Worm (Caenorhabditis elegans) whole organism, midembryonic: ENCODE results near the gene T19D12.6.
"Not testable (repeated sequence)": the region's sequence is repeated elsewhere in the genome, so short reads cannot be mapped to it uniquely, and the experiment has no call there.

Source experiments
- T22C8.4 ChIP-seq: fragments of 200-800 bp; sonication (Bioruptor generic); IDR thresholded peaks from 2 replicates; pipeline ENCODE4 v1.3.6; 2022; ENCODE audit warnings: missing genetic modification characterization, missing compliant biosample characterization
- cog-1 ChIP-seq: sonication (generic microtip); optimal IDR thresholded peaks from 2 replicates; lab custom pipeline; 2016; ENCODE audit warnings: missing genetic modification characterization, missing compliant biosample characterization
- flt-1 ChIP-seq: fragments of 200-800 bp; sonication (Bioruptor generic); IDR thresholded peaks from 2 replicates; pipeline ENCODE4 v1.3.6; 2022; ENCODE audit warnings: missing genetic modification characterization, missing compliant biosample characterization
- klf-2 ChIP-seq: fragments of 200-800 bp; sonication (Bioruptor generic); conservative IDR thresholded peaks from 2 replicates; pipeline ENCODE4 v1.3.6; 2022; ENCODE audit warnings: missing genetic modification reagents, missing genetic modification characterization, missing compliant biosample characterization
- med-1 ChIP-seq: sonication (generic microtip); optimal IDR thresholded peaks from 2 replicates; lab custom pipeline; 2017; ENCODE audit warnings: missing genetic modification characterization, mild to moderate bottlenecking, missing compliant biosample characterization, antibody characterized with exemption, missing genetic modification reagents; ENCODE audit not compliant: insufficient read depth
- ref-1 ChIP-seq: fragments of 200-800 bp; sonication (Bioruptor generic); conservative IDR thresholded peaks from 2 replicates; pipeline ENCODE4 v1.3.6; 2022; ENCODE audit warnings: missing genetic modification reagents, missing genetic modification characterization, missing compliant biosample characterization
- tab-1 ChIP-seq: fragments of 200-800 bp; sonication (Bioruptor generic); IDR thresholded peaks from 2 replicates; pipeline ENCODE4 v1.3.6; 2022; ENCODE audit warnings: missing genetic modification characterization, missing compliant biosample characterization
- ztf-23 ChIP-seq: fragments of 200-800 bp; sonication (Bioruptor generic); IDR thresholded peaks from 2 replicates; pipeline ENCODE4 v1.3.6; 2022; ENCODE audit warnings: missing genetic modification reagents, missing genetic modification characterization, missing compliant biosample characterization
- ztf-29 ChIP-seq: fragments of 200-800 bp; sonication (Bioruptor generic); IDR thresholded peaks from 2 replicates; pipeline ENCODE4 v1.3.6; 2022; ENCODE audit warnings: missing genetic modification reagents, missing genetic modification characterization, missing compliant biosample characterization

Gene T19D12.6

DNA sequence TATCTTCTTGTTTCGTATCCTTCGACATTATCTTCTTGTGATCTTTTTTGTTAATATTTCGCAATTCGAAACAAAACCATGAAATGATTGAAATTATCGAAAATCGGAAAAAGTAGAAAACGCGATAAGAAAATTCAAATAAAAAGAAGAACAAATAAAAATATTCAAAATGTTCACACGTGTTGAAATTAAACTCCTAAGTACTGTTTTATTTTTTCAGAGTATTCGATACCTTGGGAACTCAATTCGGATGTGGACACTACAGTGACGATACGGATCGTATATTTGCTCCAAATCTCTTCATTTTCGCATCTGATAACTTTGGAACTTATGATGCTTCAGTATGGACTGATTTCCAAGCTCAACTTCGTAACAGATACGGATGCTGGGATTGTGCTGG, 6.8 kb downstream of the T19D12.6 start, which contains the start of gene T19D12.5:
TSS of gene T19D12.5 (minus strand) at position 101 of the 400 bp plus-strand sequence.
- TF ChIP-seq med-1 (no peak), flt-1 (GFP tag; lab: Robert Waterston, UW) (no peak), ztf-29 (GFP tag; lab: Robert Waterston, UW) (no peak), klf-2 (GFP tag; lab: Robert Waterston, UW) (no peak), tab-1 (no peak), ref-1 (GFP tag; lab: Robert Waterston, UW) (no peak), T22C8.4 (GFP tag; lab: Robert Waterston, UW) (no peak), cog-1 (tag; lab: Kevin White, UChicago) (no peak), ztf-23 (no peak)

DNA sequence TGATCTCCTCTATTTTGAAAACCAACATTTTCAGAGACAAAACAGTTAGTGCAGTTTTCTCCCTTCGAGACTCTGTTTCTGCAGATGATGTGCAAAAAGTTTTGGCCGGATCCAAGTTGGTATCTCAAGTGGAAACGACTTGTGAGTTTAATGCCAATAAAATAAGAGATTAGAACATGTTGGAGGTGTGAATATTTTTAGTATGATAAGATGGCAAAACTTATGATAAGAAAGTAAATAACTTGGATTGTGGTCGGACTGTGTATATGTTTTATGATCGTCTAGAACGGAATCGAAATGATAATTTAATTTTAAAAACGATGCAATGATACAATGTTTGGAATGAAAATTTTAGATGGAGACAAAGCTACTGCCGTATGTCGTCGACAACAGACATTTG, 10.9 kb downstream of the T19D12.6 start:
- TF ChIP-seq ref-1 (GFP tag; lab: Robert Waterston, UW) (no peak), med-1 (no peak), cog-1 (tag; lab: Kevin White, UChicago) (no peak), ztf-23 (no peak), ztf-29 (GFP tag; lab: Robert Waterston, UW) (no peak), T22C8.4 (GFP tag; lab: Robert Waterston, UW) (no peak), klf-2 (GFP tag; lab: Robert Waterston, UW) (no peak), tab-1 (no peak), flt-1 (GFP tag; lab: Robert Waterston, UW) (no peak)

DNA sequence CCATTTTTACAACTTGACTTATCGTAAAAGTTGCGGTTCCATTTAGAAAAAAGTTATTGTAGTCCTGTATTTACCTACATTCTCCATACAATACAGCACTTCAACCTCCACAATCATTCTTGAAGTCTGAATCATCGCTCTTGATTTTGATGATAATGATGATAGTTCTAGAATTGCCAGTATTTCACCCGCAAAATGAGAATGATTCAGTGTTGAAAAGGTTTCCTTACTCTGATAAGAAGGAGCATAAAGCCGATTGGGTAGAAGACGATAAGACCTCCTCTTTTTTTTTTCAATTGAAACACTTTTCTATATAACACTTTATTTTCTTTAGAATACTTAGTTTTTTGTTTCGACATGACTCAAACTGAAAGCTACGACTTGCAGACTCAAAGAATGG, 12.1 kb downstream of the T19D12.6 start, which contains the start of gene T19D12.4:
TSS of gene T19D12.4 (plus strand) at position 295 of the 400 bp plus-strand sequence.
- TF ChIP-seq flt-1 (GFP tag; lab: Robert Waterston, UW) = no peak
- TF ChIP-seq ztf-29 (GFP tag; lab: Robert Waterston, UW) = no peak
- TF ChIP-seq ref-1 (GFP tag; lab: Robert Waterston, UW) = no peak
- TF ChIP-seq cog-1 (tag; lab: Kevin White, UChicago) = no peak

DNA sequence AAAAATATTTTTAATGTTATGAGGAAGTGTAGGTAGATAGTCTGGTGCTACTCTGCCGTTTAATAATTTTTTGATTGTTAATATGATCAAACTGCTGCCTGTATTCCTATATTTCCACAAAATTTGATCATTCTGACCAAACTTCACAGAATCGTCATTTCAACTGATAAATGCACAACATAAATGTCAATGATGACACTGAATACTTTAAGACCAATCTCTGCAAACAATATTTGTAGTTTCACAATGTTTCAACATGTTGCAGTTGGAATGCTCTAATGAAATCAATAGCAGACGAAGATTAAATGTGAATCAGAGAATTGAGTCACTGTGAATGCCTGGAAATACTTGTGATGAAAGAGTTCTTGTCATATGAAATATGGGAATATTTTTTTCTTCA, 13.1 kb downstream of the T19D12.6 start:
- TF ChIP-seq tab-1 (no peak), cog-1 (tag; lab: Kevin White, UChicago) (no peak), ref-1 (GFP tag; lab: Robert Waterston, UW) (no peak), T22C8.4 (GFP tag; lab: Robert Waterston, UW) (no peak), ztf-23 (no peak), med-1 (no peak), klf-2 (GFP tag; lab: Robert Waterston, UW) (no peak), ztf-29 (GFP tag; lab: Robert Waterston, UW) (no peak), flt-1 (GFP tag; lab: Robert Waterston, UW) (no peak)

DNA sequence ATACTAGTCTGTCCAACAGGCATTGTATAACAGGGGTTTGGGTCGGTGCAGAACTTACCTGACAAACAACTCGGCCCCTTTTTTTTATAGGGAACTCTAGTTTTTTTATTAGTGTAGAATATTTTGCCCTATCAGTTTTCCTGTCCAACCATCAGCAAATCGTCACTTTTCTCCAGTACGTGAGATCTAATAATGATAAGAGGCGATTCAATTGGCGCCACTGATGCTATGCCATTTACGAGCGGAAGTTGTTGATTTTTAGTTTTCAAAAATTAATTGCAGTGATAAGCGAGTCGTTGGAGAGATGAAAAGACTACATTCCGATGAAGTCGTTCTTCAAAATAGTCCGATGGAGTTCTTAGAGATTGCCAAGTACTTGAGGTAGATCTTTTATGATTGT, 14.5 kb downstream of the T19D12.6 start:
- TF ChIP-seq ztf-29 (GFP tag; lab: Robert Waterston, UW) (no peak), T22C8.4 (GFP tag; lab: Robert Waterston, UW) (no peak), ref-1 (GFP tag; lab: Robert Waterston, UW) (no peak), flt-1 (GFP tag; lab: Robert Waterston, UW) (no peak), tab-1 (no peak), ztf-23 (no peak), klf-2 (GFP tag; lab: Robert Waterston, UW) (no peak), cog-1 (tag; lab: Kevin White, UChicago) (no peak), med-1 (no peak)

DNA sequence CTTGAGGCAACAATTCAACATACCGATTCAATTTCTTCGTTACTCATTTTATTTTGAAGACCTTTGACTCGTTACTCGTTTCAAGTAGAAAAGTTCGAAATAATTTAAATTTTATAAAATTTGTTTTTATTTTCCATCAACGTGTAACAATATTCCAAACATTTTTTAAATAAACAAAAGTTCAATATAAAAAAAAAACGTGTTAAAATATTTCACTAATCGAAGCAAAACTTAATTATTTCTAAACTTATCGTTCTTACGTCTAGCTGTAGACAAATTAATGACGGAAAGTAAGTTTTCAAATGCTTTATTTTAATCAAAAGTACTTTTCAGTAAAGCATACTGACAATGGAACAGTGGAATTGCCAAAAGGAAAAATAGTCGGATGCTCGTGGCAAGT, 15.7 kb downstream of the T19D12.6 start, which contains the start of the genes F54H5.5 and F54H5.2:
TSS of gene F54H5.5 (minus strand) at position 101 of the 400 bp plus-strand sequence.
TSS of gene F54H5.2 (plus strand) at position 303 of the 400 bp plus-strand sequence.
- not testable (repeated sequence) for TF ChIP-seq cog-1 (tag; lab: Kevin White, UChicago); klf-2 (GFP tag; lab: Robert Waterston, UW); med-1

DNA sequence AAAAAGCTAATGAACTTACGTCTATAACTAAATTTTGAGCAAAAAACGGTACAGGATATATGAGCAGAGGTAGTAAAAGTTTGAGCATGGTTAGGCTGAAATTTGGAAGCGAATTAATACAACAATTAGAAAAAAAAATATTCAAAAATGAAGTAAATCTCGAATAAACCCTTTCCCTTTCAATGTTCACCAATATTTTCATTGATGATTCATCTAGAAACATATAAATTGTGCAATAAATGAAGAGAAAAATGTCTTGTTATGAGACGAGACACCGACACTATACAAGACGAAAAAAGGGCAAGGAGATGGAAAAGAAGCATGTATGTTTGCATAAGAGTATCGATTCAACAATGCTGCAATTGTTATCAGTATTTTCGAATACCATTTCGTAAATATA, 17.6 kb downstream of the T19D12.6 start, which contains the start of gene F54H5.14:
TSS of gene F54H5.14 (minus strand) at position 101 of the 400 bp plus-strand sequence.
- no peak for TF ChIP-seq ztf-29 (GFP tag; lab: Robert Waterston, UW)
- no peak for TF ChIP-seq ref-1 (GFP tag; lab: Robert Waterston, UW)
- TF ChIP-seq tab-1 = no peak

DNA sequence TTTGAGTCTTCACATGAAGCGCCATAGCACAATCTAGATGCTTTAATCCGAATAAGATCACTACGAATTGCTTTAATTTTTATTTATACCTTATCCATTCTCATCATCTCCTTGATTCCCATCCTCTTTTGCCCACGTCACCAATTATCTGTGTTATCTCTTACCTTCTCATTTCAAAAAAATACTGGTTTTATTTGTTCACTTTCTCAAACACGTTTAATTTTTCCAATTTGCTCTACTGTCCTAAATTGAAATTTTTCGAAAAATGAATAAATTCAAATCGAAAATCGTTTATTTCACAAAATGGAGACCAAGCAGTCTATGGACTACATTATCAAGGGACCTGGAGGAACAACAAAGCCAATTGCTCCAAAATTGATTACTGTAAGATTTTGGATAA, 21.0 kb downstream of the T19D12.6 start, which contains the start of gene F54H5.3:
TSS of gene F54H5.3 (plus strand) at position 301 of the 400 bp plus-strand sequence.
- TF ChIP-seq T22C8.4 (GFP tag; lab: Robert Waterston, UW) = no peak
- TF ChIP-seq cog-1 (tag; lab: Kevin White, UChicago) = no peak
- TF ChIP-seq klf-2 (GFP tag; lab: Robert Waterston, UW) = no peak
- no peak for TF ChIP-seq flt-1 (GFP tag; lab: Robert Waterston, UW)

DNA sequence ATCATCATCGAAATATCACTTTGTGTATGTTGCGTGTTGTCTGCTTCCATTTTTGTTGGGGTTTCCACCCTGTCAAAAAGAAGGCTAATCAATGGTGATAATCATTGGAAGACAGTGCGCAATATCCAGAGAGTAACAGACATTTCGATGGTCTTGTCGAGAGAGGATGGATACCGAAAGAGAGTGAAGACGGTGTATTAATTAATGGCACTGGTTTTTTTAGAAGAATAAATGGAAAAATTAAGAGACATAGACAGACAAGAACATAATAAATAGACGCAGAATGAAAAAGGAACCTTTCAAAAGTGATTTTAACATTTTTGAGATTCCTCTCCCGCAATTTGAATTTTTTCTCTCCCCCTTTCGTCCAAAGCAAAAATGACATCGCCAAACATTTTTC, 23.9 kb downstream of the T19D12.6 start:
- TF ChIP-seq tab-1 (no peak), klf-2 (GFP tag; lab: Robert Waterston, UW) (no peak), med-1 (no peak), flt-1 (GFP tag; lab: Robert Waterston, UW) (no peak), cog-1 (tag; lab: Kevin White, UChicago) (no peak), ref-1 (GFP tag; lab: Robert Waterston, UW) (no peak), T22C8.4 (GFP tag; lab: Robert Waterston, UW) (no peak), ztf-29 (GFP tag; lab: Robert Waterston, UW) (no peak), ztf-23 (no peak)

DNA sequence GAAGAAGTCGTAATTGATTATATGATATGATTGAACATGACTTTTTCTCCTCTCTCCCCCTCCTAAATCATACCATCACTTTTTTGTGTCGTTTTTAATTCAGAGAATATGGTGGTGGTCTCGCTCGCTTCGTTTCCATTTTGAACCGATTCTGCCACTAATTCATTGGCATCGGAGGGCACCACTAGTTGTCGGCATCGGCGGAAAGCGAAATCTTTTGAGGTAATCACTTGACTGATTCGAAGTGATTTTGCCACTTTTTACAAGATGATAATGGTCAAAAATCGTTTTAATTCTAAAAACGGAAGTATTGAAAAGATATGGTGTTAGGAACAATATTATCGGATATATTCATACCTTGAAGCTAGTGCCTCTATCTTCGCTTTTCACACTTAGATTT, 26.1 kb downstream of the T19D12.6 start, which contains the start of gene klf-3:
TSS of gene klf-3 (plus strand) at position 109 of the 400 bp plus-strand sequence.
- TF ChIP-seq ztf-23 = no peak
- TF ChIP-seq klf-2 (GFP tag; lab: Robert Waterston, UW) = no peak
- TF ChIP-seq tab-1 = no peak
- no peak for TF ChIP-seq med-1
- TF ChIP-seq ref-1 (GFP tag; lab: Robert Waterston, UW) = no peak
